Worm (Caenorhabditis elegans): ENCODE results near the gene spsb-1.

DNA sequence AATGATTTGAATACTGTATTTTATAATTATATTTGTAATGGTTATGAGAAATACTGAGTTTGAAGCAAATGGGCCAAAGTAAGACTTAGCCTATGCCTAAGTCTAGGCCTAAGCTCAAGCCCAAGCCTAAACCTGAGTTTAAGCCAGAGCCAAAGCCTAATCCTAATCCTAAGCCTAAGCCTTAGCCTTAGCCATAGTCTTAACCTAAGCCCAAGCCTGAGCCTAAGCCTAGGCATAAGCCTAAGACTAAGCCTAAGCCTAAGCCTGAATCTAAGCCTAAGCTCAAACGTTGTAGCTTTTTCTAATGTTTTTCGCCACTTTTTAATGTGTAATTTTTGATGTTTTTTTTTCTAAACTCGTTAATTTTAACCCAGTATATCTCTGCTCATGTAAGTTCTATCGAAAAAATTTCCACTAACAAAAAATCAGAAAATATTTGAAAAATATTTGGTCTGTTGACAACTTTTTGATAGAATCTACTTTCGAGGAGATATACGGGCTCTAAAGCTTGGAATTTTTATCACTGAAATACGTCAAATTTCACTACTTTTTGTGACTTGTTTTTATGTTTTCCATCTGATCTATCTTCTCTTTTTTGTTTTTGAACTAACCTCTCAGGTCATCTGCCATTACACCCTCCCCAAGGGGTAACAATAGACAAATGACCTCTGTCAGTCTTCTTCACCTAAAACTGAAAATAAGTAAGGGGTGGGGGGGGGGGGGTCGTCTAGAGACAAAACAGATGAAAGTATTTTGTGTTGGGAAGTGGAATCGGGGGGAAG, 7.7 kb downstream of the spsb-1 start:
- TF ChIP-seq dpl-1 (GFP tag; optimal IDR thresholded peaks at IDR 0.05) (no peak), blmp-1 (tag; optimal IDR thresholded peaks at IDR 0.05) (no peak)

Data from whole organism, L1 larva.